Fruit fly (Drosophila melanogaster) whole organism, embryonic: ENCODE measurements around the gene GstD11.
A peak's percentile ranks its signal among the peaks of the same experiment; 100 is the strongest.

Source experiments
- CG1024 ChIP-seq: fragments of 200-800 bp; sonication (Bioruptor generic); IDR thresholded peaks from 2 replicates; pipeline ENCODE4 v1.3.6; 2022; ENCODE audit warnings: missing biosample characterization, missing genetic modification characterization
- CG10267 ChIP-seq: fragments of 200-800 bp; sonication (Bioruptor generic); optimal IDR thresholded peaks from 2 replicates; lab custom pipeline; 2018; ENCODE audit warnings: missing biosample characterization, mild to moderate bottlenecking, missing genetic modification characterization, moderate library complexity
- CG10366 ChIP-seq: fragments of 200-800 bp; sonication (Bioruptor generic); IDR thresholded peaks from 2 replicates; pipeline ENCODE4 v1.3.6; 2022; ENCODE audit warnings: missing biosample characterization, missing genetic modification characterization
- CG10959 ChIP-seq: fragments of 200-800 bp; sonication (Bioruptor generic); IDR thresholded peaks from 2 replicates; pipeline ENCODE4 v1.3.6; 2022; ENCODE audit warnings: missing biosample characterization, missing genetic modification characterization
- CG12155 ChIP-seq: fragments of 200-800 bp; sonication (Bioruptor generic); optimal IDR thresholded peaks from 3 replicates; lab custom pipeline; 2016; ENCODE audit warnings: missing biosample characterization, missing genetic modification characterization
- CG12659 ChIP-seq: fragments of 200-800 bp; sonication (Bioruptor generic); optimal IDR thresholded peaks from 3 replicates; lab custom pipeline; 2017; ENCODE audit warnings: mild to moderate bottlenecking, missing biosample characterization, missing genetic modification reagents, missing genetic modification characterization
- CG15011 ChIP-seq: fragments of 200-800 bp; sonication (Bioruptor generic); optimal IDR thresholded peaks from 3 replicates; lab custom pipeline; 2018; ENCODE audit warnings: missing biosample characterization, mild to moderate bottlenecking, missing genetic modification characterization
- CG15696 ChIP-seq: fragments of 200-800 bp; sonication (Bioruptor generic); optimal IDR thresholded peaks from 2 replicates; lab custom pipeline; 2019; ENCODE audit warnings: missing biosample characterization, mild to moderate bottlenecking, missing genetic modification characterization, moderate library complexity
- CG17568 ChIP-seq: fragments of 200-800 bp; sonication (Bioruptor generic); optimal IDR thresholded peaks from 2 replicates; lab custom pipeline; 2018; ENCODE audit warnings: missing biosample characterization, mild to moderate bottlenecking, missing genetic modification characterization, moderate library complexity
- CG18619 ChIP-seq: fragments of 200-800 bp; sonication (Bioruptor generic); optimal IDR thresholded peaks from 3 replicates; lab custom pipeline; 2017; ENCODE audit warnings: missing biosample characterization, mild to moderate bottlenecking, missing genetic modification characterization
- CG2120 ChIP-seq: fragments of 200-800 bp; sonication (Bioruptor generic); optimal IDR thresholded peaks from 3 replicates; lab custom pipeline; 2016; ENCODE audit warnings: missing biosample characterization, missing genetic modification characterization
- CG31365 ChIP-seq: fragments of 200-800 bp; sonication (Bioruptor generic); optimal IDR thresholded peaks from 2 replicates; lab custom pipeline; 2018; ENCODE audit warnings: missing biosample characterization, mild to moderate bottlenecking, missing genetic modification characterization
- CG3281 ChIP-seq: fragments of 200-800 bp; sonication (Bioruptor generic); optimal IDR thresholded peaks from 3 replicates; lab custom pipeline; 2017; ENCODE audit warnings: missing biosample characterization, mild to moderate bottlenecking, missing genetic modification characterization
- CG33557 ChIP-seq: fragments of 200-800 bp; sonication (Bioruptor generic); optimal IDR thresholded peaks from 2 replicates; lab custom pipeline; 2019; ENCODE audit warnings: missing biosample characterization, mild to moderate bottlenecking, missing genetic modification characterization, moderate library complexity
- CG3726 ChIP-seq: fragments of 200-800 bp; sonication (Bioruptor generic); IDR thresholded peaks from 3 replicates; pipeline ENCODE4, ENCODE4 v1.3.6; 2022; ENCODE audit warnings: missing biosample characterization, missing genetic modification characterization
- CG6689 ChIP-seq: fragments of 200-800 bp; sonication (Bioruptor generic); IDR thresholded peaks from 2 replicates; pipeline ENCODE4 v1.3.6; 2022; ENCODE audit warnings: missing biosample characterization, missing genetic modification characterization
- CG7271 ChIP-seq: fragments of 200-800 bp; sonication (Bioruptor generic); optimal IDR thresholded peaks from 2 replicates; lab custom pipeline; 2018; ENCODE audit warnings: missing biosample characterization, mild to moderate bottlenecking, missing genetic modification characterization, moderate library complexity
- CG8089 ChIP-seq: fragments of 200-800 bp; sonication (Bioruptor generic); optimal IDR thresholded peaks from 3 replicates; lab custom pipeline; 2016; ENCODE audit warnings: missing biosample characterization, missing genetic modification characterization
- CoRest ChIP-seq: fragments of 200-800 bp; sonication (Bioruptor generic); optimal IDR thresholded peaks from 3 replicates; lab custom pipeline; 2018; ENCODE audit warnings: missing biosample characterization, mild to moderate bottlenecking, missing genetic modification characterization, moderate library complexity
- Dad ChIP-seq: fragments of 200-800 bp; sonication (Bioruptor generic); optimal IDR thresholded peaks from 3 replicates; lab custom pipeline; 2016; ENCODE audit warnings: missing biosample characterization, missing genetic modification characterization
- Doc3 ChIP-seq: fragments of 200-800 bp; sonication (Bioruptor generic); IDR thresholded peaks from 3 replicates; pipeline ENCODE4 v1.3.6; 2022; ENCODE audit warnings: missing biosample characterization, missing genetic modification characterization; ENCODE audit not compliant: partially characterized antibody
- Dp ChIP-seq: fragments of 200-800 bp; sonication (Bioruptor generic); optimal IDR thresholded peaks from 2 replicates; lab custom pipeline; 2018; ENCODE audit warnings: missing biosample characterization, mild to moderate bottlenecking, missing genetic modification characterization, moderate library complexity
- Elba2 ChIP-seq: fragments of 200-800 bp; sonication (Bioruptor generic); optimal IDR thresholded peaks from 3 replicates; lab custom pipeline; 2016; ENCODE audit warnings: missing biosample characterization, missing genetic modification characterization
- HmgZ ChIP-seq: fragments of 200-800 bp; sonication (Bioruptor generic); optimal IDR thresholded peaks from 2 replicates; lab custom pipeline; 2018; ENCODE audit warnings: missing biosample characterization, mild to moderate bottlenecking, missing genetic modification characterization
- Kr ChIP-seq: fragments of 200-800 bp; sonication (Bioruptor generic); optimal IDR thresholded peaks from 2 replicates; lab custom pipeline; 2017; ENCODE audit warnings: missing biosample characterization, mild to moderate bottlenecking, missing genetic modification characterization
- Lhr ChIP-seq: fragments of 200-800 bp; sonication (Bioruptor generic); optimal IDR thresholded peaks from 3 replicates; lab custom pipeline; 2017; ENCODE audit warnings: mild to moderate bottlenecking, missing biosample characterization, missing genetic modification reagents, missing genetic modification characterization
- MESR4 ChIP-seq: fragments of 200-800 bp; sonication (Bioruptor generic); optimal IDR thresholded peaks from 2 replicates; lab custom pipeline; 2018; ENCODE audit warnings: missing biosample characterization, mild to moderate bottlenecking, missing genetic modification characterization, moderate library complexity
- MTF-1 ChIP-seq: fragments of 200-800 bp; sonication (Bioruptor generic); optimal IDR thresholded peaks from 2 replicates; lab custom pipeline; 2018; ENCODE audit warnings: missing biosample characterization, mild to moderate bottlenecking, missing genetic modification characterization, borderline replicate concordance
- Myb ChIP-seq: fragments of 200-800 bp; sonication (Bioruptor generic); optimal IDR thresholded peaks from 2 replicates; lab custom pipeline; 2016; ENCODE audit warnings: missing biosample characterization, missing genetic modification characterization
- NC2α ChIP-seq: fragments of 200-800 bp; sonication (Bioruptor generic); optimal IDR thresholded peaks from 2 replicates; lab custom pipeline; 2016; ENCODE audit warnings: missing biosample characterization, missing genetic modification characterization
- Ssrp ChIP-seq: fragments of 200-800 bp; sonication (Bioruptor generic); optimal IDR thresholded peaks from 2 replicates; lab custom pipeline; 2018; ENCODE audit warnings: missing biosample characterization, mild to moderate bottlenecking, missing genetic modification characterization, moderate library complexity
- Stat92E ChIP-seq, 3 experiments: fragments of >200 bp in 2 of 3; fragments of 200-800 bp in 1 of 3; sonication (Bioruptor generic) in 1 of 3; optimal IDR thresholded peaks; 2 replicates each; lab custom pipeline; 2017 to 2019; ENCODE audit warnings: missing biosample characterization in 3 of 3, missing genetic modification characterization in 3 of 3, mild to moderate bottlenecking in 1 of 3, moderate library complexity in 1 of 3
- bsh ChIP-seq, 2 experiments: fragments of 200-800 bp; sonication (Bioruptor generic); optimal IDR thresholded peaks; 2 replicates each; lab custom pipeline; 2017 to 2018; ENCODE audit warnings: mild to moderate bottlenecking in 2 of 2, missing biosample characterization in 2 of 2, missing genetic modification characterization in 2 of 2, moderate library complexity in 1 of 2
- danr ChIP-seq: fragments of 200-800 bp; sonication (Bioruptor generic); IDR thresholded peaks from 2 replicates; pipeline ENCODE4 v1.3.6; 2022; ENCODE audit warnings: missing biosample characterization, missing genetic modification characterization
- disco-r ChIP-seq: fragments of 200-800 bp; sonication (Bioruptor generic); optimal IDR thresholded peaks from 2 replicates; lab custom pipeline; 2016; ENCODE audit warnings: missing biosample characterization, missing genetic modification characterization
- dmrt11E ChIP-seq: fragments of 200-800 bp; sonication (Bioruptor generic); optimal IDR thresholded peaks from 3 replicates; lab custom pipeline; 2018; ENCODE audit warnings: missing biosample characterization, mild to moderate bottlenecking, missing genetic modification characterization, moderate library complexity
- dysf ChIP-seq: fragments of 200-800 bp; sonication (Bioruptor generic); IDR thresholded peaks from 3 replicates; pipeline ENCODE4 v1.3.6; 2022; ENCODE audit warnings: missing biosample characterization, missing genetic modification characterization
- ind ChIP-seq: fragments of 200-800 bp; sonication (Bioruptor generic); optimal IDR thresholded peaks from 3 replicates; lab custom pipeline; 2016; ENCODE audit warnings: missing biosample characterization, missing genetic modification characterization
- insv ChIP-seq, 2 experiments: fragments of 200-800 bp; sonication (Bioruptor generic); optimal IDR thresholded peaks; 3 replicates each; lab custom pipeline; 2016 to 2018; ENCODE audit warnings: missing biosample characterization in 2 of 2, missing genetic modification characterization in 2 of 2
- oc ChIP-seq: fragments of 200-800 bp; sonication (Bioruptor generic); optimal IDR thresholded peaks from 2 replicates; lab custom pipeline; 2018; ENCODE audit warnings: missing biosample characterization, mild to moderate bottlenecking, missing genetic modification characterization, moderate library complexity
- p53 ChIP-seq: fragments of 200-800 bp; sonication (Bioruptor generic); optimal IDR thresholded peaks from 2 replicates; lab custom pipeline; 2016; ENCODE audit warnings: missing biosample characterization, missing genetic modification characterization
- pan ChIP-seq, 4 experiments: fragments of >200 bp in 3 of 4; fragments of 200-800 bp in 1 of 4; sonication (Bioruptor generic) in 1 of 4; optimal IDR thresholded peaks in 3 of 4; IDR thresholded peaks in 1 of 4; 2 replicates each; pipeline versions ENCODE4 v1.3.6 to Lab custom; 2017 to 2022; ENCODE audit warnings: missing biosample characterization in 2 of 4, missing genetic modification characterization in 2 of 4, mixed read lengths in 1 of 4
- pros ChIP-seq: fragments of 200-800 bp; sonication (Bioruptor generic); optimal IDR thresholded peaks from 3 replicates; lab custom pipeline; 2019; ENCODE audit warnings: missing biosample characterization, mild to moderate bottlenecking, missing genetic modification characterization, moderate library complexity
- row ChIP-seq: fragments of 200-800 bp; sonication (Bioruptor generic); IDR thresholded peaks from 3 replicates; pipeline ENCODE4 v1.3.6; 2022; ENCODE audit warnings: missing biosample characterization, missing genetic modification characterization
- sob ChIP-seq: fragments of 200-800 bp; sonication (Bioruptor generic); IDR thresholded peaks from 2 replicates; pipeline ENCODE4 v1.3.6; 2022; ENCODE audit warnings: missing biosample characterization, missing genetic modification characterization
- tll ChIP-seq, 2 experiments: fragments of 200-800 bp in 1 of 2; fragments of >200 bp in 1 of 2; sonication (Bioruptor generic) in 1 of 2; optimal IDR thresholded peaks; 2 replicates each; lab custom pipeline; 2017 to 2019; ENCODE audit warnings: missing biosample characterization in 2 of 2, missing genetic modification characterization in 2 of 2, mild to moderate bottlenecking in 1 of 2, moderate library complexity in 1 of 2
- zfh2 ChIP-seq: fragments of 200-800 bp; sonication (Bioruptor generic); optimal IDR thresholded peaks from 2 replicates; lab custom pipeline; 2016; ENCODE audit warnings: missing biosample characterization, missing genetic modification characterization

GstD11 gene

dm6 chr3R:12429120-12429610 is 46.0 kb downstream of the GstD11 start, which contains the start of the genes CG5641 and CG5245 (continued):
- TF ChIP-seq insv (GFP tag; optimal IDR thresholded peaks at IDR 0.05; lab: Kevin White, UChicago) (peak in 1 of 2 experiments; percentile 0), pros (GFP tag; lab: Kevin White, UChicago) (no peak)

- TF ChIP-seq CG10366 (GFP tag; lab: Robert Waterston, UW) (no peak), danr (GFP tag; lab: Robert Waterston, UW) (no peak), Stat92E (GFP tag; optimal IDR thresholded peaks at IDR 0.05; lab: Kevin White, UChicago) (no peak), row (peak; percentile 59), CG17568 (no peak), CG7271 (tag; lab: Kevin White, UChicago) (no peak), CoRest (tag; lab: Kevin White, UChicago) (peak; percentile 74), Kr (GFP tag; lab: Kevin White, UChicago) (no peak), HmgZ (tag; lab: Kevin White, UChicago) (peak; percentile 13), NC2α (GFP tag; lab: Kevin White, UChicago) (no peak), CG12659 (GFP tag; lab: Kevin White, UChicago) (peak; percentile 68), CG15011 (GFP tag; lab: Kevin White, UChicago) (no peak), dysf (GFP tag; lab: Robert Waterston, UW) (peak; percentile 32; the same call in 1 of the 3 replicates), Lhr (GFP tag; lab: Kevin White, UChicago) (peak; percentile 26), MESR4 (GFP tag; lab: Kevin White, UChicago) (peak; percentile 66), CG3726 (GFP tag; lab: Robert Waterston, UW) (no peak), Doc3 (GFP tag; lab: Robert Waterston, UW) (no peak), CG6689 (GFP tag; lab: Robert Waterston, UW) (no peak), pan (optimal IDR thresholded peaks at IDR 0.05; lab: Kevin White, UChicago) (no peak), pan (GFP tag; optimal IDR thresholded peaks at IDR 0.05 in 1 of 2, IDR thresholded peaks at IDR 0.05 in 1 of 2) (no peak), dmrt11E (tag; lab: Kevin White, UChicago) (no peak), Dp (GFP tag; lab: Kevin White, UChicago) (peak; percentile 55), CG1024 (GFP tag; lab: Robert Waterston, UW) (no peak), CG10267 (tag; lab: Kevin White, UChicago) (peak; percentile 45), tll (GFP tag; optimal IDR thresholded peaks at IDR 0.05; lab: Kevin White, UChicago) (no peak), ind (GFP tag; lab: Kevin White, UChicago) (no peak), oc (tag; lab: Kevin White, UChicago) (no peak), CG31365 (tag; lab: Kevin White, UChicago) (no peak), CG10959 (GFP tag; lab: Robert Waterston, UW) (no peak), Dad (GFP tag; lab: Kevin White, UChicago) (no peak), CG33557 (GFP tag; lab: Kevin White, UChicago) (no peak), disco-r (GFP tag; lab: Kevin White, UChicago) (no peak), CG12155 (peak; percentile 14), CG8089 (GFP tag; lab: Kevin White, UChicago) (no peak), CG3281 (GFP tag; lab: Kevin White, UChicago) (no peak), sob (GFP tag; lab: Robert Waterston, UW) (no peak), bsh (GFP tag; optimal IDR thresholded peaks at IDR 0.05; lab: Kevin White, UChicago) (no peak), Myb (GFP tag; lab: Kevin White, UChicago) (peak; percentile 20), zfh2 (GFP tag; lab: Kevin White, UChicago) (no peak), MTF-1 (GFP tag; lab: Kevin White, UChicago) (no peak), Elba2 (peak; percentile 72), p53 (no peak), CG18619 (GFP tag; lab: Kevin White, UChicago) (no peak), Ssrp (tag; lab: Kevin White, UChicago) (no peak), CG15696 (no peak), CG2120 (peak; percentile 52)
Observed at dm6 chr3R:12431030-12431489, 47.9 kb downstream of the GstD11 start, which contains the start of gene Prosalpha2. Prosalpha2 (plus strand) TSS chr3R:12431321.
